Fruit fly (Drosophila melanogaster): ENCODE measurements around the gene CG32069.

CG32069 gene

DNA sequence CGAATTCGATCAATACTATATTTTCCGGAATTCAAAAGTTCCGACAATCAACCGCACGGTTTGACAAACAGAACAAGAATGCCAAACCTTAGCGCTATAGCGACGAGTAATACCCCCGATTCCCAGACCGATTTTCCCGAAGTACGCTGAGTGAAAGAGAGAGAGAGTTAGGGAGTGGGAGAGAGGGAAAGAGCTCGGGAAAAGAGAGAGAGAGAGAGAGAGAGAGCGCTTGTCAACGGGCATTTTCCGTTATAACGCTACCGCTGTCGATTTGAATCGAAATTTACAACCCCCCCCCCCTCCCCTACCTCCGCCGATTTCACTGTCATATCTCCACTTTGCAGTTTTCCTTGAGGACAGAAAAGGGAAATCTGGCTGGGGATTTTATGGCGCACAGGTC is 15.9 kb downstream of the CG32069 start (continued):
- TF ChIP-seq CG9609 (GFP tag; optimal IDR thresholded peaks at IDR 0.05) = no peak
- TF ChIP-seq sug (tag; optimal IDR thresholded peaks at IDR 0.05) = no peak
- TF ChIP-seq br (optimal IDR thresholded peaks at IDR 0.05) = no peak
- TF ChIP-seq z (GFP tag; IDR thresholded peaks at IDR 0.05) = peak; percentile 87
- peak; percentile 40; the same call in 1 of the 2 replicates for TF ChIP-seq chm (GFP tag; IDR thresholded peaks at IDR 0.05)
- no peak for TF ChIP-seq Gug (GFP tag; IDR thresholded peaks at IDR 0.05)
- TF ChIP-seq Opbp (GFP tag; IDR thresholded peaks at IDR 0.05; ENCODE audit: partially characterized antibody) = 0 out of 3 replicates have a peak, but pooled peaks have one; percentile 18
- TF ChIP-seq twi (tag; optimal IDR thresholded peaks at IDR 0.05) = no peak

DNA sequence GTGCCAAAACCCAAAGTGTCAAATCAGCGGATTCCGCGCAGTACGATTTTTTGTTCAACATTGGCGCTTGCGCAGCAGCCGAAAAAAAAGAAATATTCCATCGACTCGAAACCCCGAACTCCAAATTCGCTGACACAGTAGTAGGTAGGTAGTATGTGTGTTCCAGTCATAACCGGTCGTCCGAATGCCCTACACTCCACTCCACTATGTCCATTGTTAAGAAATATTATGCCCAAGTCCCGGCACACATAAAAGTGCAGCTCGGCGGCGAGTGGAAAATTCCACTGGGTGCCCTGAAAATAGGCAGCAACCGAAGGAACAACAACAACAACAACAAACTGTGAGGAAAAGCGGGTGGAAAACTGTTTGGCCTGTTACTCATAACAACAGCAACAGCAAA is 17.4 kb downstream of the CG32069 start:
- peak; percentile 96 for TF ChIP-seq CG4360 (GFP tag; IDR thresholded peaks at IDR 0.05)
- peak; percentile 93; the same call in 2 of the 3 replicates for TF ChIP-seq CG2199 (GFP tag; IDR thresholded peaks at IDR 0.05)
- TF ChIP-seq CG31224 (GFP tag; IDR thresholded peaks at IDR 0.05) = peak; percentile 30; the same call in 1 of the 2 replicates
- TF ChIP-seq CG11504 (tag; optimal IDR thresholded peaks at IDR 0.05) = peak; percentile 3
- peak; percentile 64 for TF ChIP-seq kni (GFP tag; optimal IDR thresholded peaks at IDR 0.05)
- no peak for TF ChIP-seq Fer3 (tag; optimal IDR thresholded peaks at IDR 0.05)
- TF ChIP-seq Dll (GFP tag; IDR thresholded peaks at IDR 0.05; ENCODE audit: partially characterized antibody) = no peak
- TF ChIP-seq sens (GFP tag) = peak; percentile 12
- TF ChIP-seq pros (GFP tag; optimal IDR thresholded peaks at IDR 0.05) = peak; percentile 83
- peak; percentile 40 for TF ChIP-seq ewg (GFP tag; optimal IDR thresholded peaks at IDR 0.05)
- 0 out of 3 replicates have a peak, but pooled peaks have one; percentile 24 for TF ChIP-seq vnd (GFP tag; IDR thresholded peaks at IDR 0.05; ENCODE audit: partially characterized antibody)
- TF ChIP-seq CG10274 (GFP tag; optimal IDR thresholded peaks at IDR 0.05) = peak; percentile 97
- peak; percentile 79 for TF ChIP-seq D19A (tag; optimal IDR thresholded peaks at IDR 0.05)
- peak; percentile 68 for TF ChIP-seq nerfin-1 (tag; optimal IDR thresholded peaks at IDR 0.05)
- peak; percentile 16 for TF ChIP-seq CG33557 (GFP tag; optimal IDR thresholded peaks at IDR 0.05)
- peak; percentile 16 for TF ChIP-seq chn (GFP tag; optimal IDR thresholded peaks at IDR 0.05)
- no peak for TF ChIP-seq pum (GFP tag; optimal IDR thresholded peaks at IDR 0.05)
- TF ChIP-seq Mad (GFP tag; optimal IDR thresholded peaks at IDR 0.05) = no peak
- no peak for TF ChIP-seq yki (optimal IDR thresholded peaks at IDR 0.05)
- peak; percentile 54 for TF ChIP-seq Ets65A (GFP tag)
- no peak for TF ChIP-seq pan (optimal IDR thresholded peaks at IDR 0.05)
- peak in 1 of 2 experiments; percentile 31 for TF ChIP-seq pan (GFP tag; optimal IDR thresholded peaks at IDR 0.05 in 1 of 2, IDR thresholded peaks at IDR 0.05 in 1 of 2)
- TF ChIP-seq Oaz (GFP tag; IDR thresholded peaks at IDR 0.05) = no peak

DNA sequence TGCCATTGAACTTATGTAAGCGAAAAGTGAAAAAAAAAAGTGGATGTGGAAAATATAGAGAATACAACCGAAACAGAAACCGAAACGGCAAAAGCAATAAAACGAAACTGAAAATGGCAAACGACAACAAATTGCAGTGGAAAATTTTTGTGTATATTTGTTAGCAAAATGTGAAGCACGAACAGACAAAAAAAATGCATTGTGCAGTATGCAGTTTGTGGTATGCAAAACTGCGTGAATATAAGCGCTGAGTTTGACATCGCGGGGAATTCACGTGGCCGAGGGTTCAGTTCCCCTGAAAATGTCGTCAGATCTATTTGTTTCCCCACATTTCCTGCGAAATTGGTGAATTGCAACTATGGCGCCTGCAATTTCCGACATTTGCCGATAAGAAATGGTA is 18.8 kb downstream of the CG32069 start:
- no peak for TF ChIP-seq Trl (optimal IDR thresholded peaks at IDR 0.05)
- no peak for TF ChIP-seq Trl (GFP tag; optimal IDR thresholded peaks at IDR 0.05)

DNA sequence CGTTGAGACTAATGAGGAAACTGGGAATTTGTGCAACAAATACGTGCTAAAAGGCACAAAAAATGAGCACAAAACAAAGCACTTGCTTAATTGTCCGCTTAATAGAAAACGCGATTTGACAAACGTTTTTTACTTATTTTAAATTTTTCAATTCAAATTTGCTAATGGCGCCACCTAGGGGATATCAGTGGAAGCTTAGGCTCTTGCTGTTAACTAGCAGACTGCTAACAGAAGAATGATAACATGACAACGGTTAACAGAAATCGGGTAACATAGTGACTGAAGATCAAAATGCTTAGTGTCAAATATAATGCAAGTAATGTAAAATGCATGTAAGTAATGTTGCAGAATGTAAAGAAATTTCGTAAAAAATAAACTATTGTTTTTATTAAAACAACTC is 21.2 kb downstream of the CG32069 start:
- TF ChIP-seq CTCF (GFP tag; optimal IDR thresholded peaks at IDR 0.05) = peak; percentile 93
- no peak for TF ChIP-seq NFAT (GFP tag; IDR thresholded peaks at IDR 0.05)
- TF ChIP-seq dmrt11E (tag; optimal IDR thresholded peaks at IDR 0.05) = no peak
- no peak for TF ChIP-seq CG15696 (tag; optimal IDR thresholded peaks at IDR 0.05)
- no peak for TF ChIP-seq ara (GFP tag; IDR thresholded peaks at IDR 0.05)
- no peak for TF ChIP-seq trem (tag; optimal IDR thresholded peaks at IDR 0.05)
- no peak for TF ChIP-seq CG17186 (GFP tag; optimal IDR thresholded peaks at IDR 0.05)
- 0 out of 2 replicates have a peak, but pooled peaks have one; percentile 7 for TF ChIP-seq Scr (GFP tag; IDR thresholded peaks at IDR 0.05; ENCODE audit: partially characterized antibody)
- TF ChIP-seq ci (GFP tag; IDR thresholded peaks at IDR 0.05) = no peak
- TF ChIP-seq Chrac-16 (GFP tag; optimal IDR thresholded peaks at IDR 0.05) = no peak
- no peak for TF ChIP-seq CG18599 (GFP tag; optimal IDR thresholded peaks at IDR 0.05)
- TF ChIP-seq CG12071 (GFP tag; optimal IDR thresholded peaks at IDR 0.05) = no peak
- TF ChIP-seq CG16779 (GFP tag; IDR thresholded peaks at IDR 0.05) = no peak
- peak; percentile 9 for TF ChIP-seq pita (GFP tag; optimal IDR thresholded peaks at IDR 0.05)
- TF ChIP-seq CG3407 (GFP tag; optimal IDR thresholded peaks at IDR 0.05) = no peak
- no peak for TF ChIP-seq ftz-f1 (GFP tag; optimal IDR thresholded peaks at IDR 0.05)
- TF ChIP-seq fru (optimal IDR thresholded peaks at IDR 0.05) = no peak
- no peak for TF ChIP-seq ac (GFP tag; optimal IDR thresholded peaks at IDR 0.05)
- no peak for TF ChIP-seq hth (optimal IDR thresholded peaks at IDR 0.05)
